Fruit fly (Drosophila melanogaster) whole organism, embryonic: ENCODE data around the gene CG32036.

Source experiments
- Ada2b ChIP-seq: fragments of 200-800 bp; sonication (Bioruptor generic); IDR thresholded peaks from 2 replicates; pipeline ENCODE4 v1.3.6; 2022; ENCODE audit warnings: missing biosample characterization, missing genetic modification characterization
- CG11247 ChIP-seq: fragments of 200-800 bp; sonication (Bioruptor generic); IDR thresholded peaks from 2 replicates; pipeline ENCODE4 v1.3.6; 2022; ENCODE audit warnings: missing biosample characterization, missing genetic modification characterization
- CG11456 ChIP-seq: fragments of 200-800 bp; sonication (Bioruptor generic); IDR thresholded peaks from 3 replicates; pipeline ENCODE4 v1.3.6; 2022; ENCODE audit warnings: missing biosample characterization, missing genetic modification characterization
- CG13775 ChIP-seq: fragments of 200-800 bp; sonication (Bioruptor generic); optimal IDR thresholded peaks from 3 replicates; lab custom pipeline; 2017; ENCODE audit warnings: missing biosample characterization, mild to moderate bottlenecking, missing genetic modification characterization
- CG13894 ChIP-seq: fragments of 200-800 bp; sonication (Bioruptor generic); optimal IDR thresholded peaks from 3 replicates; lab custom pipeline; 2018; ENCODE audit warnings: missing biosample characterization, mild to moderate bottlenecking, missing genetic modification characterization, moderate library complexity
- CG16813 ChIP-seq: fragments of 200-800 bp; sonication (Bioruptor generic); IDR thresholded peaks from 3 replicates; pipeline ENCODE4 v1.3.6; 2022; ENCODE audit warnings: missing biosample characterization, missing genetic modification characterization; ENCODE audit not compliant: partially characterized antibody
- CG2199 ChIP-seq: fragments of 200-800 bp; sonication (Bioruptor generic); IDR thresholded peaks from 3 replicates; pipeline ENCODE4 v1.3.6; 2022; ENCODE audit warnings: missing biosample characterization, missing genetic modification characterization
- CG30403 ChIP-seq: fragments of 200-800 bp; sonication (Bioruptor generic); optimal IDR thresholded peaks from 3 replicates; lab custom pipeline; 2016; ENCODE audit warnings: missing biosample characterization, missing genetic modification characterization
- CG31365 ChIP-seq: fragments of 200-800 bp; sonication (Bioruptor generic); optimal IDR thresholded peaks from 2 replicates; lab custom pipeline; 2018; ENCODE audit warnings: missing biosample characterization, mild to moderate bottlenecking, missing genetic modification characterization
- CG32532 ChIP-seq: fragments of 200-800 bp; sonication (Bioruptor generic); IDR thresholded peaks from 2 replicates; pipeline ENCODE4 v1.3.6; 2022; ENCODE audit warnings: missing biosample characterization, missing genetic modification characterization
- CG32767 ChIP-seq: fragments of 200-800 bp; sonication (Bioruptor generic); IDR thresholded peaks from 2 replicates; pipeline ENCODE4 v1.3.6; 2022; ENCODE audit warnings: missing biosample characterization, missing genetic modification characterization
- CG3281 ChIP-seq: fragments of 200-800 bp; sonication (Bioruptor generic); optimal IDR thresholded peaks from 3 replicates; lab custom pipeline; 2017; ENCODE audit warnings: missing biosample characterization, mild to moderate bottlenecking, missing genetic modification characterization
- CG3847 ChIP-seq: fragments of 200-800 bp; sonication (Bioruptor generic); IDR thresholded peaks from 2 replicates; pipeline ENCODE4 v1.3.6; 2022; ENCODE audit warnings: missing biosample characterization, missing genetic modification characterization
- CG4360 ChIP-seq: fragments of 200-800 bp; sonication (Bioruptor generic); IDR thresholded peaks from 2 replicates; pipeline ENCODE4 v1.3.6; 2022; ENCODE audit warnings: missing biosample characterization, missing genetic modification characterization
- CG4424 ChIP-seq: fragments of 200-800 bp; sonication (Bioruptor generic); optimal IDR thresholded peaks from 3 replicates; lab custom pipeline; 2016; ENCODE audit warnings: missing biosample characterization, missing genetic modification characterization
- CG7372 ChIP-seq: fragments of 200-800 bp; sonication (Bioruptor generic); IDR thresholded peaks from 2 replicates; pipeline ENCODE4 v1.3.6; 2022; ENCODE audit warnings: missing biosample characterization, missing genetic modification characterization
- CG7786 ChIP-seq: fragments of 200-800 bp; sonication (Bioruptor generic); optimal IDR thresholded peaks from 2 replicates; lab custom pipeline; 2016; ENCODE audit warnings: missing biosample characterization, missing genetic modification characterization
- CG8281 ChIP-seq: fragments of 200-800 bp; sonication (Bioruptor generic); optimal IDR thresholded peaks from 2 replicates; lab custom pipeline; 2018; ENCODE audit warnings: missing biosample characterization, mild to moderate bottlenecking, missing genetic modification characterization, moderate library complexity
- CG8944 ChIP-seq: fragments of 200-800 bp; sonication (Bioruptor generic); optimal IDR thresholded peaks from 3 replicates; lab custom pipeline; 2016; ENCODE audit warnings: missing biosample characterization, missing genetic modification characterization
- CG9437 ChIP-seq: fragments of 200-800 bp; sonication (Bioruptor generic); optimal IDR thresholded peaks from 2 replicates; lab custom pipeline; 2018; ENCODE audit warnings: missing biosample characterization, mild to moderate bottlenecking, missing genetic modification characterization
- CTCF ChIP-seq: fragments of 200-800 bp; sonication (Bioruptor generic); optimal IDR thresholded peaks from 2 replicates; lab custom pipeline; 2017; ENCODE audit warnings: missing biosample characterization, mild to moderate bottlenecking, missing genetic modification characterization, moderate library complexity
- D19A ChIP-seq: fragments of 200-800 bp; optimal IDR thresholded peaks from 3 replicates; lab custom pipeline; 2019; ENCODE audit warnings: missing biosample characterization, mild to moderate bottlenecking, missing genetic modification characterization, moderate library complexity
- D19B ChIP-seq: fragments of 200-800 bp; sonication (Bioruptor generic); optimal IDR thresholded peaks from 2 replicates; lab custom pipeline; 2017; ENCODE audit warnings: missing biosample characterization, mild to moderate bottlenecking, missing genetic modification characterization
- Dll ChIP-seq: fragments of 200-800 bp; sonication (Bioruptor generic); IDR thresholded peaks from 4 replicates; pipeline ENCODE4 v1.3.6; 2022; ENCODE audit warnings: missing biosample characterization, missing genetic modification characterization; ENCODE audit not compliant: partially characterized antibody
- E2f1 ChIP-seq: fragments of 200-800 bp; sonication (Bioruptor generic); IDR thresholded peaks from 2 replicates; pipeline ENCODE4 v1.3.6; 2022; ENCODE audit warnings: missing biosample characterization, missing genetic modification characterization
- E2f2 ChIP-seq: fragments of 200-800 bp; sonication (Bioruptor generic); IDR thresholded peaks from 2 replicates; pipeline ENCODE4 v1.3.6; 2022; ENCODE audit warnings: missing biosample characterization, missing genetic modification characterization
- H15 ChIP-seq: fragments of 200-800 bp; sonication (Bioruptor generic); IDR thresholded peaks from 3 replicates; pipeline ENCODE4 v1.3.6; 2022; ENCODE audit warnings: missing biosample characterization, missing genetic modification characterization
- HLHmδ ChIP-seq: fragments of 200-800 bp; sonication (Bioruptor generic); optimal IDR thresholded peaks from 2 replicates; lab custom pipeline; 2018; ENCODE audit warnings: missing biosample characterization, mild to moderate bottlenecking, missing genetic modification characterization, moderate library complexity
- NC2β ChIP-seq: fragments of 200-800 bp; sonication (Bioruptor generic); optimal IDR thresholded peaks from 2 replicates; lab custom pipeline; 2016; ENCODE audit warnings: missing biosample characterization, missing genetic modification characterization
- NFAT ChIP-seq: fragments of 200-800 bp; sonication (Bioruptor generic); IDR thresholded peaks from 2 replicates; pipeline ENCODE4 v1.3.6; 2022; ENCODE audit warnings: missing biosample characterization, missing genetic modification characterization
- Nf-YA ChIP-seq: fragments of 200-800 bp; sonication (Bioruptor generic); IDR thresholded peaks from 2 replicates; pipeline ENCODE4 v1.3.6; 2022; ENCODE audit warnings: missing biosample characterization, missing genetic modification characterization
- PHDP ChIP-seq: fragments of 200-800 bp; sonication (Bioruptor generic); optimal IDR thresholded peaks from 3 replicates; lab custom pipeline; 2018; ENCODE audit warnings: missing biosample characterization, mild to moderate bottlenecking, missing genetic modification characterization, moderate library complexity
- Rfx ChIP-seq: fragments of 200-800 bp; sonication (Bioruptor generic); IDR thresholded peaks from 2 replicates; pipeline ENCODE4 v1.3.6; 2022; ENCODE audit warnings: missing biosample characterization, missing genetic modification characterization
- Spps ChIP-seq: fragments of 200-800 bp; sonication (Bioruptor generic); optimal IDR thresholded peaks from 2 replicates; lab custom pipeline; 2018; ENCODE audit warnings: missing biosample characterization, mild to moderate bottlenecking, missing genetic modification characterization
- Stat92E ChIP-seq, 3 experiments: fragments of >200 bp in 2 of 3; fragments of 200-800 bp in 1 of 3; sonication (Bioruptor generic) in 1 of 3; optimal IDR thresholded peaks; 2 replicates each; lab custom pipeline; 2017 to 2019; ENCODE audit warnings: missing biosample characterization in 3 of 3, missing genetic modification characterization in 3 of 3, mild to moderate bottlenecking in 1 of 3, moderate library complexity in 1 of 3
- cato ChIP-seq: fragments of 200-800 bp; sonication (Bioruptor generic); optimal IDR thresholded peaks from 2 replicates; lab custom pipeline; 2016; ENCODE audit warnings: missing biosample characterization, missing genetic modification characterization, borderline replicate concordance
- dysf ChIP-seq: fragments of 200-800 bp; sonication (Bioruptor generic); IDR thresholded peaks from 3 replicates; pipeline ENCODE4 v1.3.6; 2022; ENCODE audit warnings: missing biosample characterization, missing genetic modification characterization
- en ChIP-seq: fragments of 200-800 bp; sonication (Bioruptor generic); optimal IDR thresholded peaks from 2 replicates; lab custom pipeline; 2016; ENCODE audit warnings: missing biosample characterization, missing genetic modification characterization
- esg ChIP-seq: fragments of 200-800 bp; sonication (Bioruptor generic); conservative IDR thresholded peaks from 2 replicates; pipeline ENCODE4 v1.3.6; 2022; ENCODE audit warnings: missing biosample characterization, missing genetic modification characterization
- ftz-f1 ChIP-seq: fragments of 200-800 bp; sonication (Bioruptor generic); optimal IDR thresholded peaks from 2 replicates; lab custom pipeline; 2016; ENCODE audit warnings: missing biosample characterization, missing genetic modification characterization
- hth ChIP-seq: fragments of >200 bp; optimal IDR thresholded peaks from 2 replicates; lab custom pipeline; 2017; ENCODE audit warnings: inconsistent platforms
- pita ChIP-seq: fragments of 200-800 bp; sonication (Bioruptor generic); optimal IDR thresholded peaks from 2 replicates; lab custom pipeline; 2017; ENCODE audit warnings: missing biosample characterization, mild to moderate bottlenecking, missing genetic modification characterization
- row ChIP-seq: fragments of 200-800 bp; sonication (Bioruptor generic); IDR thresholded peaks from 3 replicates; pipeline ENCODE4 v1.3.6; 2022; ENCODE audit warnings: missing biosample characterization, missing genetic modification characterization
- run ChIP-seq: fragments of 200-800 bp; sonication (Bioruptor generic); optimal IDR thresholded peaks from 3 replicates; lab custom pipeline; 2018; ENCODE audit warnings: missing biosample characterization, mild to moderate bottlenecking, missing genetic modification characterization
- scrt ChIP-seq: fragments of 200-800 bp; sonication (Bioruptor generic); optimal IDR thresholded peaks from 2 replicates; lab custom pipeline; 2018; ENCODE audit warnings: missing biosample characterization, mild to moderate bottlenecking, missing genetic modification characterization, moderate library complexity
- sima ChIP-seq: fragments of 200-800 bp; sonication (Bioruptor generic); optimal IDR thresholded peaks from 2 replicates; lab custom pipeline; 2016; ENCODE audit warnings: missing biosample characterization, missing genetic modification characterization
- ssp ChIP-seq: fragments of 200-800 bp; sonication (Bioruptor generic); IDR thresholded peaks from 2 replicates; pipeline ENCODE4 v1.3.6; 2022; ENCODE audit warnings: missing biosample characterization, missing genetic modification characterization
- sug ChIP-seq: fragments of 200-800 bp; optimal IDR thresholded peaks from 2 replicates; lab custom pipeline; 2019; ENCODE audit warnings: missing biosample characterization, mild to moderate bottlenecking, missing genetic modification characterization, moderate library complexity
- tio ChIP-seq: fragments of 200-800 bp; sonication (Bioruptor generic); optimal IDR thresholded peaks from 2 replicates; lab custom pipeline; 2017; ENCODE audit warnings: missing biosample characterization, missing genetic modification characterization, inconsistent platforms
- tll ChIP-seq, 2 experiments: fragments of 200-800 bp in 1 of 2; fragments of >200 bp in 1 of 2; sonication (Bioruptor generic) in 1 of 2; optimal IDR thresholded peaks; 2 replicates each; lab custom pipeline; 2017 to 2019; ENCODE audit warnings: missing biosample characterization in 2 of 2, missing genetic modification characterization in 2 of 2, mild to moderate bottlenecking in 1 of 2, moderate library complexity in 1 of 2
- yki ChIP-seq: fragments of >200 bp; optimal IDR thresholded peaks from 3 replicates; lab custom pipeline; 2018
- zen ChIP-seq: fragments of 200-800 bp; sonication (Bioruptor generic); optimal IDR thresholded peaks from 3 replicates; lab custom pipeline; 2018; ENCODE audit warnings: missing biosample characterization, mild to moderate bottlenecking, missing genetic modification characterization, moderate library complexity

Gene CG32036

DNA sequence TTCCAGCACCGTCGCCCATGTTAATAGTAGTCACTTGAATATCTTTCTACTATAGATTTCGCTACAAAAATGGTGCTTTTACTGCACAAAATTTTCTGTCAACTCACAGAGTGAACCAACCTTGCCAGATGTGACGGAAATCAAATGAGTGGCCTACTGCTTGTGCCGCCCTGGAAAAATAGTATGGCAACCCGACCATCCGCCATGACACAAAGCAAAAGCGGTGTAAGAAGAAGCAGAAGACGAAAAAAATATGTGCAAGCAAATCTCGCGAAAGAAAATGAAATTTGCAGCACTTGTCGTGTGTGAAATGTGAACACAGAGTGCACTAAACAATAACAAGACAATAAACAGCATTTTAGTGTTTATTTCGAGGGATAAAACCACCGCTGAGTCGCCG lies 12.2 kb downstream of the CG32036 start, which contains the start of the genes Uch-L5 and Jarid2 (continued):
- peak; percentile 58 for TF ChIP-seq CG7786 (GFP tag; lab: Kevin White, UChicago)
- no peak for TF ChIP-seq D19B (GFP tag; lab: Kevin White, UChicago)
- TF ChIP-seq CG2199 (GFP tag; lab: Robert Waterston, UW), result no peak
- no peak for TF ChIP-seq hth
- no peak for TF ChIP-seq PHDP (tag; lab: Kevin White, UChicago)
- TF ChIP-seq E2f1 (GFP tag; lab: Robert Waterston, UW), result no peak
- no peak for TF ChIP-seq Ada2b (GFP tag; lab: Robert Waterston, UW)
- TF ChIP-seq CG3847, result peak; percentile 86
- TF ChIP-seq CG7372 (GFP tag; lab: Robert Waterston, UW), result no peak
- peak; percentile 41; the same call in 2 of the 3 replicates for TF ChIP-seq dysf (GFP tag; lab: Robert Waterston, UW)
- peak; percentile 28 for TF ChIP-seq CG4424 (GFP tag; lab: Kevin White, UChicago)
- 0 out of 4 replicates have a peak, but pooled peaks have one; percentile 24 for TF ChIP-seq Dll
- no peak for TF ChIP-seq sima
- TF ChIP-seq D19A (tag; lab: Kevin White, UChicago), result no peak
- TF ChIP-seq zen (tag; lab: Kevin White, UChicago), result peak; percentile 38
- no peak for TF ChIP-seq scrt (GFP tag; lab: Kevin White, UChicago)
- TF ChIP-seq CG32767 (GFP tag; lab: Robert Waterston, UW), result no peak
- TF ChIP-seq HLHmδ (GFP tag; lab: Kevin White, UChicago), result peak; percentile 24
- peak; percentile 37; the same call in 2 of the 3 replicates for TF ChIP-seq row
- no peak for TF ChIP-seq esg (GFP tag; lab: Robert Waterston, UW)
- TF ChIP-seq run, result no peak
- 0 out of 2 replicates have a peak, but pooled peaks have one; percentile 6 for TF ChIP-seq CG11247 (GFP tag; lab: Robert Waterston, UW)
- peak; percentile 68 for TF ChIP-seq CG3281 (GFP tag; lab: Kevin White, UChicago)
- TF ChIP-seq Nf-YA (GFP tag; lab: Robert Waterston, UW), result no peak
- peak; percentile 78 for TF ChIP-seq Rfx (GFP tag; lab: Robert Waterston, UW)
- 0 out of 3 replicates have a peak, but pooled peaks have one; percentile 40 for TF ChIP-seq H15
- peak; percentile 29 for TF ChIP-seq CG8944 (GFP tag; lab: Kevin White, UChicago)
- peak; percentile 70; the same call in 2 of the 3 replicates for TF ChIP-seq CG11456 (GFP tag; lab: Robert Waterston, UW)
- peak; percentile 46 for TF ChIP-seq sug (tag; lab: Kevin White, UChicago)
- peak in 1 of 2 experiments; percentile 22 for TF ChIP-seq tll (GFP tag; optimal IDR thresholded peaks at IDR 0.05; lab: Kevin White, UChicago)
- peak; percentile 77 for TF ChIP-seq NC2β (GFP tag; lab: Kevin White, UChicago)
- TF ChIP-seq CG4360 (GFP tag; lab: Robert Waterston, UW), result peak; percentile 12
- TF ChIP-seq ssp (GFP tag; lab: Robert Waterston, UW), result no peak
- TF ChIP-seq CG30403 (GFP tag; lab: Kevin White, UChicago), result peak; percentile 51
- TF ChIP-seq CG13894 (tag; lab: Kevin White, UChicago), result no peak
- peak in 1 of 3 experiments; percentile 42 for TF ChIP-seq Stat92E (GFP tag; optimal IDR thresholded peaks at IDR 0.05; lab: Kevin White, UChicago)
- TF ChIP-seq CG9437 (GFP tag; lab: Kevin White, UChicago), result no peak
- TF ChIP-seq Spps (tag; lab: Kevin White, UChicago), result no peak
- TF ChIP-seq yki, result no peak
- no peak for TF ChIP-seq cato (GFP tag; lab: Kevin White, UChicago)
- TF ChIP-seq CG8281 (tag; lab: Kevin White, UChicago), result no peak
- peak; percentile 59 for TF ChIP-seq CTCF (GFP tag; lab: Kevin White, UChicago)
- TF ChIP-seq CG16813 (GFP tag; lab: Robert Waterston, UW), result no peak; the same call in 2 of the 3 replicates
- peak; percentile 11 for TF ChIP-seq CG31365 (tag; lab: Kevin White, UChicago)
- TF ChIP-seq pita (GFP tag; lab: Kevin White, UChicago), result no peak
- peak; percentile 60 for TF ChIP-seq E2f2 (GFP tag; lab: Robert Waterston, UW)
- TF ChIP-seq NFAT (GFP tag; lab: Robert Waterston, UW), result peak; percentile 69
- 0 out of 2 replicates have a peak, but pooled peaks have one; percentile 23 for TF ChIP-seq CG32532
- TF ChIP-seq en, result no peak
- no peak for TF ChIP-seq ftz-f1 (GFP tag; lab: Kevin White, UChicago)
- TF ChIP-seq tio (GFP tag; lab: Kevin White, UChicago), result no peak
- TF ChIP-seq CG13775 (GFP tag; lab: Kevin White, UChicago), result no peak
